Worm (Caenorhabditis elegans) whole organism, young adult: ENCODE measurements around the gene flp-17.
A peak's percentile ranks its signal among the peaks of the same experiment; 100 is the strongest.

Source experiments
- B0336.3 ChIP-seq: fragments of 200-800 bp; sonication (Bioruptor generic); IDR thresholded peaks from 2 replicates; pipeline ENCODE4 v1.3.6; 2022; ENCODE audit warnings: missing genetic modification characterization, missing compliant biosample characterization
- C06A6.2 ChIP-seq: fragments of 200-800 bp; sonication (Bioruptor generic); conservative IDR thresholded peaks from 2 replicates; pipeline ENCODE4 v1.3.6; 2022; ENCODE audit warnings: missing genetic modification characterization, missing compliant biosample characterization
- F22D6.2 ChIP-seq: sonication (generic microtip); optimal IDR thresholded peaks from 2 replicates; lab custom pipeline; 2016; ENCODE audit warnings: mild to moderate bottlenecking, missing genetic modification characterization, missing compliant biosample characterization
- F23B12.7 ChIP-seq: sonication (generic microtip); optimal IDR thresholded peaks from 2 replicates; lab custom pipeline; 2017; ENCODE audit warnings: missing genetic modification characterization, mild to moderate bottlenecking, missing compliant biosample characterization, antibody characterized with exemption, moderate library complexity; ENCODE audit not compliant: insufficient read depth
- F49E8.2 ChIP-seq: sonication (generic microtip); optimal IDR thresholded peaks from 3 replicates; lab custom pipeline; 2017; ENCODE audit warnings: missing genetic modification characterization, mild to moderate bottlenecking, missing compliant biosample characterization, antibody characterized with exemption, moderate library complexity; ENCODE audit not compliant: insufficient read depth
- F52B5.7 ChIP-seq: sonication (generic microtip); optimal IDR thresholded peaks from 2 replicates; lab custom pipeline; 2016; ENCODE audit warnings: mild to moderate bottlenecking, missing genetic modification characterization, missing compliant biosample characterization
- F55B11.4 ChIP-seq: sonication (generic microtip); optimal IDR thresholded peaks from 2 replicates; lab custom pipeline; 2016; ENCODE audit warnings: missing compliant biosample characterization, missing genetic modification characterization, borderline replicate concordance; ENCODE audit not compliant: insufficient read depth
- Y53G8AR.9 ChIP-seq: fragments of 200-800 bp; sonication (Bioruptor generic); conservative IDR thresholded peaks from 2 replicates; pipeline ENCODE4 v1.3.6; 2022; ENCODE audit warnings: missing genetic modification reagents, missing genetic modification characterization, missing compliant biosample characterization
- ama-1 ChIP-seq, 3 experiments: fragments of 150-350 bp in 1 of 3; sonication (generic microtip) in 2 of 3; optimal IDR thresholded peaks; 2 replicates each; lab custom pipeline; 2014 to 2018; ENCODE audit warnings: missing biosample characterization in 2 of 3, missing genetic modification characterization in 2 of 3, missing genetic modification reagents in 2 of 3
- attf-6 ChIP-seq: fragments of 200-800 bp; sonication (Bioruptor generic); IDR thresholded peaks from 2 replicates; pipeline ENCODE4 v1.3.6; 2022; ENCODE audit warnings: missing genetic modification reagents, missing genetic modification characterization, missing compliant biosample characterization
- bed-1 ChIP-seq: fragments of 200-800 bp; sonication (Bioruptor generic); IDR thresholded peaks from 2 replicates; pipeline ENCODE4 v1.3.6; 2022; ENCODE audit warnings: missing genetic modification reagents, missing genetic modification characterization, missing compliant biosample characterization
- ccch-3 ChIP-seq: fragments of 200-800 bp; sonication (Bioruptor generic); optimal IDR thresholded peaks from 2 replicates; lab custom pipeline; 2018; ENCODE audit warnings: mild to moderate bottlenecking, missing genetic modification characterization, missing compliant biosample characterization
- cebp-1 ChIP-seq, 2 experiments: fragments of 200-800 bp in 1 of 2; sonication (Bioruptor generic) in 1 of 2; sonication (generic microtip) in 1 of 2; IDR thresholded peaks in 1 of 2; optimal IDR thresholded peaks in 1 of 2; 2 replicates each; pipeline versions ENCODE4 v1.3.6 to Lab custom; 2017 to 2022; ENCODE audit warnings: missing compliant biosample characterization in 2 of 2, missing genetic modification characterization in 2 of 2, mild to moderate bottlenecking in 1 of 2, missing genetic modification reagents in 1 of 2, moderate library complexity in 1 of 2
- ceh-27 ChIP-seq: fragments of 200-800 bp; sonication (Bioruptor generic); optimal IDR thresholded peaks from 2 replicates; lab custom pipeline; 2018; ENCODE audit warnings: mild to moderate bottlenecking, missing genetic modification characterization, moderate library complexity, missing compliant biosample characterization
- efl-1 ChIP-seq: fragments of 150-350 bp; optimal IDR thresholded peaks from 2 replicates; lab custom pipeline; 2014; ENCODE audit warnings: missing biosample characterization, missing genetic modification reagents, missing genetic modification characterization
- egrh-3 ChIP-seq: fragments of 200-800 bp; sonication (Bioruptor generic); IDR thresholded peaks from 2 replicates; pipeline ENCODE4 v1.3.6; 2022; ENCODE audit warnings: missing genetic modification reagents, missing genetic modification characterization, missing compliant biosample characterization
- hlh-12 ChIP-seq: sonication (generic microtip); optimal IDR thresholded peaks from 2 replicates; lab custom pipeline; 2016; ENCODE audit warnings: missing genetic modification characterization, missing compliant biosample characterization
- hsf-1 ChIP-seq: fragments of 200-800 bp; sonication (Bioruptor generic); IDR thresholded peaks from 2 replicates; pipeline ENCODE4 v1.3.6; 2022; ENCODE audit warnings: missing genetic modification reagents, missing genetic modification characterization, missing compliant biosample characterization
- lir-1 ChIP-seq: fragments of 200-800 bp; sonication (Bioruptor generic); conservative IDR thresholded peaks from 2 replicates; pipeline ENCODE4 v1.3.6; 2022; ENCODE audit warnings: missing genetic modification reagents, missing genetic modification characterization, missing compliant biosample characterization
- madf-10 ChIP-seq: sonication (generic microtip); optimal IDR thresholded peaks from 2 replicates; lab custom pipeline; 2016; ENCODE audit warnings: mild to moderate bottlenecking, missing genetic modification characterization, missing compliant biosample characterization
- madf-8 ChIP-seq: fragments of 200-800 bp; sonication (Bioruptor generic); conservative IDR thresholded peaks from 2 replicates; pipeline ENCODE4 v1.3.6; 2022; ENCODE audit warnings: missing genetic modification reagents, missing genetic modification characterization, missing compliant biosample characterization
- nfya-1 ChIP-seq: sonication (generic microtip); optimal IDR thresholded peaks from 2 replicates; lab custom pipeline; 2017; ENCODE audit warnings: antibody characterized with exemption, missing compliant biosample characterization, missing genetic modification characterization, borderline replicate concordance; ENCODE audit not compliant: insufficient read depth
- nhr-179 ChIP-seq: sonication (generic microtip); optimal IDR thresholded peaks from 2 replicates; lab custom pipeline; 2016; ENCODE audit warnings: mild to moderate bottlenecking, missing genetic modification characterization, missing compliant biosample characterization
- rec-8 ChIP-seq, 2 experiments: sonication (generic microtip); optimal IDR thresholded peaks; 2 replicates each; lab custom pipeline; 2016; ENCODE audit warnings: mild to moderate bottlenecking in 2 of 2, missing genetic modification characterization in 2 of 2, missing genetic modification reagents in 2 of 2, missing genotype in 2 of 2, missing biosample characterization in 1 of 2, missing compliant biosample characterization in 1 of 2, moderate library complexity in 1 of 2
- rpc-1 ChIP-seq, 2 experiments: fragments of 150-350 bp in 1 of 2; sonication (generic microtip) in 1 of 2; optimal IDR thresholded peaks; 2 replicates each; lab custom pipeline; 2014 to 2018; ENCODE audit warnings: missing biosample characterization in 1 of 2, missing genetic modification characterization in 1 of 2, missing genetic modification reagents in 1 of 2, missing genotype in 1 of 2
- sea-2 ChIP-seq: fragments of 200-800 bp; sonication (Bioruptor generic); IDR thresholded peaks from 2 replicates; pipeline ENCODE4 v1.3.6; 2022; ENCODE audit warnings: missing genetic modification characterization, missing compliant biosample characterization
- snpc-3.4 ChIP-seq: sonication (generic microtip); optimal IDR thresholded peaks from 2 replicates; lab custom pipeline; 2017; ENCODE audit warnings: missing genetic modification characterization, mild to moderate bottlenecking, missing compliant biosample characterization, antibody characterized with exemption, moderate library complexity, missing genotype, missing genetic modification reagents
- snpc-4 ChIP-seq, 5 experiments: fragments of 150-350 bp in 1 of 5; sonication (generic microtip) in 4 of 5; optimal IDR thresholded peaks; 2 replicates each; lab custom pipeline; 2014 to 2018; ENCODE audit warnings: missing genetic modification characterization in 5 of 5, missing biosample characterization in 3 of 5, antibody characterized with exemption in 2 of 5, mild to moderate bottlenecking in 2 of 5, missing compliant biosample characterization in 2 of 5, missing genotype in 2 of 5, moderate library complexity in 2 of 5, missing genetic modification reagents in 1 of 5
- tbp1 ChIP-seq: fragments of 200-800 bp; sonication (Bioruptor generic); optimal IDR thresholded peaks from 2 replicates; lab custom pipeline; 2018; ENCODE audit warnings: mild to moderate bottlenecking, missing genetic modification characterization, missing compliant biosample characterization
- tbx-9 ChIP-seq: sonication (generic microtip); optimal IDR thresholded peaks from 2 replicates; lab custom pipeline; 2016; ENCODE audit warnings: borderline replicate concordance, missing genetic modification characterization, inconsistent platforms, missing compliant biosample characterization
- unc-130 ChIP-seq: sonication (generic microtip); optimal IDR thresholded peaks from 2 replicates; lab custom pipeline; 2016; ENCODE audit warnings: missing genetic modification reagents, missing genetic modification characterization, missing compliant biosample characterization
- unc-62 ChIP-seq: fragments of 150-350 bp; optimal IDR thresholded peaks from 2 replicates; lab custom pipeline; 2014; ENCODE audit warnings: missing biosample characterization, missing genetic modification reagents, missing genetic modification characterization
- zfh-2 ChIP-seq: fragments of 200-800 bp; sonication (Bioruptor generic); conservative IDR thresholded peaks from 2 replicates; pipeline ENCODE4 v1.3.6; 2022; ENCODE audit warnings: missing genetic modification reagents, missing genetic modification characterization, missing compliant biosample characterization

The flp-17 gene

DNA sequence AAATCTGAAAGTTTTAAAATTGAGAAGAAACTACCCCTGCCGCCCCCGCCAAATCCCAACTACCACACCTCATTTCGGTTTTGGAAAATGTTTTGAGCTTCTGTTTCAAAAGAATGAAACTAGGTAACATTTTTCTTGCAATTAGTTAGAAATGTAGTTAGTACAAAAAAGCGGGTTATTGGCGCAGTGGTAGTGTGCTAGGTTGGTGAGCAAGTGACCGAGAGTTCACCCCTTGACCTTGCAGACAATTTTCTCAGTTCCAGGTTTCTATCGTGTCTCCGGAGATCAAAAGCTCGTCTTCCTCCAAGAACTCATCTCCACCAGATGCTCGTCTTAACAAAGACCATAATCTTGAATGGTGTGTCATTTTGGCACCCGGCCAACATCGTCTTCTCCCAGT, 2.5 kb downstream of the flp-17 start:
- no peak for TF ChIP-seq madf-8 (GFP tag; lab: Robert Waterston, UW)
- no peak for TF ChIP-seq B0336.3 (GFP tag; lab: Robert Waterston, UW)
- TF ChIP-seq F22D6.2 (tag; lab: Kevin White, UChicago) = no peak
- TF ChIP-seq ccch-3 (GFP tag; lab: Kevin White, UChicago) = no peak
- TF ChIP-seq rpc-1 (optimal IDR thresholded peaks at IDR 0.05; lab: Kevin White, UChicago) = peak; percentile 26
- TF ChIP-seq rpc-1 (tag; optimal IDR thresholded peaks at IDR 0.05; lab: Kevin White, UChicago) = peak; percentile 63
- no peak for TF ChIP-seq hlh-12 (tag; lab: Kevin White, UChicago)
- no peak for TF ChIP-seq unc-130 (GFP tag; lab: Kevin White, UChicago)
- no peak for TF ChIP-seq egrh-3 (GFP tag; lab: Robert Waterston, UW)
- no peak for TF ChIP-seq F52B5.7 (tag; lab: Kevin White, UChicago)
- no peak for TF ChIP-seq F23B12.7
- TF ChIP-seq rec-8 (tag; optimal IDR thresholded peaks at IDR 0.05; lab: Kevin White, UChicago) = no peak
- TF ChIP-seq ceh-27 = no peak
- TF ChIP-seq sea-2 (GFP tag; lab: Robert Waterston, UW) = no peak
- no peak for TF ChIP-seq C06A6.2 (GFP tag; lab: Robert Waterston, UW)
- no peak for TF ChIP-seq lir-1 (GFP tag; lab: Robert Waterston, UW)
- TF ChIP-seq tbx-9 = no peak
- no peak for TF ChIP-seq snpc-3.4 (tag; lab: Kevin White, UChicago)
- no peak for TF ChIP-seq efl-1 (GFP tag; lab: Kevin White, UChicago)
- no peak for TF ChIP-seq snpc-4 (GFP tag; optimal IDR thresholded peaks at IDR 0.05; lab: Kevin White, UChicago)
- peak in 3 of 4 experiments; percentile 49 to 69 (median 67) for TF ChIP-seq snpc-4 (tag; optimal IDR thresholded peaks at IDR 0.05; lab: Kevin White, UChicago)
- TF ChIP-seq F55B11.4 (tag; lab: Kevin White, UChicago) = no peak
- TF ChIP-seq bed-1 (GFP tag; lab: Robert Waterston, UW) = no peak
- peak; percentile 59 for TF ChIP-seq tbp1 (GFP tag; lab: Kevin White, UChicago)
- TF ChIP-seq hsf-1 = no peak
- TF ChIP-seq, all 124 proteins: peak for 3

DNA sequence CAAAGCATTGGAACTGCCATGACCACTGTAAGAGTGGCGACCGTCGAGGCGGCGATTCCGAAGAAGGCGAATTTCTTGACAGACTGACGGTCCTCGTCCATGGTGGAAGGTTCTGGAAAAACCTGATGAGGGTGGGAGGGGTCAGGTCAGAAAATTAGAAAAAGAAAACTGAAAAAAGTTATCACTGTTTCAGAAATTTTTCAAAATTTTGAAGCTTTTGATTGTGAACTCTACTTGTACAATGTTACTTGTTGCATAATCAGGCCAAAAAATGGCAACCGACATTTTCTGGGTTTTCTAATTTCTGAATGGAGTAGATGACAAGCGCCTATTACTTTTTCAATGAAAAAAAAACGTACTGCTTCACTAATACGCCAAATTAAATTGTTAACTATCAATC, 8.1 kb downstream of the flp-17 start, which contains the start of gene col-138:
Gene col-138, minus strand, starts transcription at position 101 of the 400 bp plus-strand sequence.
- TF ChIP-seq lir-1 (GFP tag; lab: Robert Waterston, UW) (no peak), unc-62 (GFP tag; lab: Kevin White, UChicago) (no peak)

ce11 chrIV:17183032-17183608, 8.6 kb downstream of the flp-17 start:
- peak; percentile 91 for TF ChIP-seq zfh-2 (GFP tag; lab: Robert Waterston, UW)
- no peak for TF ChIP-seq madf-10 (tag; lab: Kevin White, UChicago)
- TF ChIP-seq egrh-3 (GFP tag; lab: Robert Waterston, UW) = peak; percentile 96
- TF ChIP-seq nhr-179 (tag; lab: Kevin White, UChicago) = peak; percentile 39

DNA sequence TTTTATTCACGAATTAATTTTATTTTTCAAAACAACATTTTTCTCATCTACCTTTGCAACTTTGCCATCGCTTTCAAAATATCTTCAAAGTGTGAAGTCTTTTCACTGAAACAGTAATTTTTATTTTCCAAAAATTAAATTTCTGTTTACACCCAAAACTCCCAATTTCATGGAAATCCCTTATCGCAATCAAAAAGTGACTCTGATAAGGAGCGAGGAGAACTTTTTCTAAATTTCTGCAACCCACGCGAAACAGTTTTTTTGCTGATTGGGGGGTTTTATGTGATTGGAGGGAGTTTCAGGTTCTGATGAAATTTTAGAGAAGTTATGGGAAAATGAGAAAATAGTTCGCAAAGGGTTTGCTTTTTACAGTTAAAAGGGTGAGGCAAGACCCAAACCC, 12.1 kb downstream of the flp-17 start:
- TF ChIP-seq nfya-1 (tag; lab: Kevin White, UChicago) (no peak), snpc-4 (GFP tag; optimal IDR thresholded peaks at IDR 0.05; lab: Kevin White, UChicago) (no peak), snpc-4 (tag; optimal IDR thresholded peaks at IDR 0.05; lab: Kevin White, UChicago) (peak in 3 of 4 experiments; percentile 12 to 59 (median 18)), attf-6 (no peak), Y53G8AR.9 (GFP tag; lab: Robert Waterston, UW) (no peak), cebp-1 (GFP tag; IDR thresholded peaks at IDR 0.05; lab: Robert Waterston, UW) (no peak), cebp-1 (tag; optimal IDR thresholded peaks at IDR 0.05; lab: Kevin White, UChicago) (no peak), ama-1 (optimal IDR thresholded peaks at IDR 0.05; lab: Kevin White, UChicago) (no peak), ama-1 (GFP tag; optimal IDR thresholded peaks at IDR 0.05; lab: Kevin White, UChicago) (no peak), F49E8.2 (no peak)
